Fruit fly (Drosophila melanogaster): ENCODE data around the gene Ets65A.

Gene Ets65A

dm6 chr3L:6154951-6155394 is 57.6 kb downstream of the Ets65A start:
- peak; percentile 67; the same call in 2 of the 3 replicates for TF ChIP-seq z (GFP tag; IDR thresholded peaks at IDR 0.05)
- peak; percentile 74 for TF ChIP-seq CG12769 (tag; optimal IDR thresholded peaks at IDR 0.05)
- TF ChIP-seq nau (GFP tag; optimal IDR thresholded peaks at IDR 0.05): no peak
- TF ChIP-seq CG10543 (GFP tag; optimal IDR thresholded peaks at IDR 0.05): peak; percentile 36
- no peak for TF ChIP-seq D (optimal IDR thresholded peaks at IDR 0.05)
- TF ChIP-seq D (GFP tag; optimal IDR thresholded peaks at IDR 0.05): no peak
- no peak for TF ChIP-seq Oaz (GFP tag; IDR thresholded peaks at IDR 0.05)
- TF ChIP-seq CG10209 (GFP tag; optimal IDR thresholded peaks at IDR 0.05): peak; percentile 48
- peak; percentile 37; the same call in 1 of the 2 replicates for TF ChIP-seq Drgx (GFP tag; IDR thresholded peaks at IDR 0.05)
- peak; percentile 98 for TF ChIP-seq chinmo (GFP tag; IDR thresholded peaks at IDR 0.05; ENCODE audit: partially characterized antibody)
- TF ChIP-seq Deaf1 (tag; optimal IDR thresholded peaks at IDR 0.05): peak; percentile 63
- peak; percentile 99 for TF ChIP-seq pros (GFP tag; optimal IDR thresholded peaks at IDR 0.05)
- TF ChIP-seq CG13894 (tag; optimal IDR thresholded peaks at IDR 0.05): peak; percentile 50
- TF ChIP-seq nom (GFP tag; optimal IDR thresholded peaks at IDR 0.05): peak; percentile 96
- TF ChIP-seq trem (tag; optimal IDR thresholded peaks at IDR 0.05): no peak
- TF ChIP-seq abd-A (tag; optimal IDR thresholded peaks at IDR 0.05): peak; percentile 71
- no peak for TF ChIP-seq lmd (GFP tag; IDR thresholded peaks at IDR 0.05)
- peak; percentile 33 for TF ChIP-seq sqz (GFP tag; optimal IDR thresholded peaks at IDR 0.05)
- peak; percentile 82 for TF ChIP-seq sd (tag; optimal IDR thresholded peaks at IDR 0.05)
- TF ChIP-seq Blimp-1 (GFP tag; optimal IDR thresholded peaks at IDR 0.05): peak; percentile 86
- no peak for TF ChIP-seq CG8478 (optimal IDR thresholded peaks at IDR 0.05)
- 0 out of 3 replicates have a peak, but pooled peaks have one; percentile 6 for TF ChIP-seq CG6791 (GFP tag; IDR thresholded peaks at IDR 0.05; ENCODE audit: partially characterized antibody)
- 0 out of 2 replicates have a peak, but pooled peaks have one; percentile 59 for TF ChIP-seq vvl (GFP tag; IDR thresholded peaks at IDR 0.05)
- peak; percentile 71 for TF ChIP-seq ftz-f1 (GFP tag; optimal IDR thresholded peaks at IDR 0.05)

DNA sequence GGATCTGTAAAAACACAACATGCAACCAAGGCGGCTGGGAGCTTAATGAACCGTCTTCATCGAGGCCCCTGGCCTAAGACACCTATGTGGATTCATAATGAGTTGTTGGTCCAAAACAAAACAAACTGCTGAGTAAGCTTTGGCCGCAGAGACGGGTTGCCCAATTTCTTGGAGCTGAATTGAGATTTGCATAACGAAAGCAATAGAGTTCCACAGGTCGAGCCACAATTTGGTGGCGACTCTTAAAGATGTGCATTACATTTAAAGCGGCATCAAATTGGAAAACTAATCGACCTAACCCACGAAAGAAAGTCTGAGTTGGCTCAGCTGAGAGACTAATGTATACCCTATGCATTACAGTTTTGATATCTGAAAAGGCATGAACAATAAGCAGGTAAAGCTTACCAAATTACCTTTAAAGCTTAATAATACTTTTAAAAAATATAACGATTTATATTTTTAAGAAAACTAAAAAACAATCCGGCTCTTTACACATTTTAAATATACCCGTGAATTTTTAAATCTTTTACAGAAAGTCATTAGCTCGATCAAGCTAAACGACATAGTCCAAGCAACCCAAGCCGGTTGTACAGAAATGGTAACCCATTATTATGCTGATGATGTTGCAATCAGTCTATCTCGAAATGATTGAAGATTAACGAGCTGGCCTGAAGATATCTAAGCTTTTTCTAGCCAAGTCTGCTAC is 60.1 kb downstream of the Ets65A start, which contains the start of gene CG13297:
Gene CG13297, minus strand, starts transcription at position 51 of the 706 bp plus-strand sequence.
- TF ChIP-seq dan (GFP tag; IDR thresholded peaks at IDR 0.05): no peak
- TF ChIP-seq Scr (GFP tag; IDR thresholded peaks at IDR 0.05; ENCODE audit: partially characterized antibody): no peak
- TF ChIP-seq sens (GFP tag): peak; percentile 76
- no peak for TF ChIP-seq HHEX (GFP tag; optimal IDR thresholded peaks at IDR 0.05)
- no peak for TF ChIP-seq sna (GFP tag; IDR thresholded peaks at IDR 0.05; ENCODE audit: partially characterized antibody)
- TF ChIP-seq CG13296 (GFP tag; optimal IDR thresholded peaks at IDR 0.05): peak; percentile 85
- no peak for TF ChIP-seq pfk (GFP tag; optimal IDR thresholded peaks at IDR 0.05)
- no peak for TF ChIP-seq ro (GFP tag; IDR thresholded peaks at IDR 0.05)
- no peak for TF ChIP-seq CG43689 (GFP tag; IDR thresholded peaks at IDR 0.05)
- no peak for TF ChIP-seq CG15073 (GFP tag; optimal IDR thresholded peaks at IDR 0.05)
- peak; percentile 6 for TF ChIP-seq Hmr (GFP tag; optimal IDR thresholded peaks at IDR 0.05)
- peak; percentile 78 for TF ChIP-seq CG2712 (tag; optimal IDR thresholded peaks at IDR 0.05)
- TF ChIP-seq BEAF-32 (GFP tag; optimal IDR thresholded peaks at IDR 0.05): no peak
- peak; percentile 36; the same call in 2 of the 3 replicates for TF ChIP-seq H15 (GFP tag; IDR thresholded peaks at IDR 0.05)
- TF ChIP-seq CG31365 (tag; optimal IDR thresholded peaks at IDR 0.05): no peak
- TF ChIP-seq CG12155 (GFP tag; optimal IDR thresholded peaks at IDR 0.05): peak; percentile 0
- no peak for TF ChIP-seq stwl (tag; optimal IDR thresholded peaks at IDR 0.05)
- TF ChIP-seq CG34224 (GFP tag; IDR thresholded peaks at IDR 0.05; ENCODE audit: partially characterized antibody): no peak
- TF ChIP-seq CG14667 (GFP tag; IDR thresholded peaks at IDR 0.05): no peak
- TF ChIP-seq sisA (GFP tag; IDR thresholded peaks at IDR 0.05): peak; percentile 55
- peak; percentile 37; the same call in 2 of the 3 replicates for TF ChIP-seq croc (GFP tag; conservative IDR thresholded peaks at IDR 0.05)
- peak; percentile 84 for TF ChIP-seq Sox100B (GFP tag; optimal IDR thresholded peaks at IDR 0.05)
- TF ChIP-seq CG10321 (GFP tag; IDR thresholded peaks at IDR 0.05): no peak
- peak; percentile 35 for TF ChIP-seq sqz (GFP tag; optimal IDR thresholded peaks at IDR 0.05)
- TF ChIP-seq stc (GFP tag; IDR thresholded peaks at IDR 0.05): peak; percentile 53; the same call in 1 of the 2 replicates
- TF ChIP-seq br (optimal IDR thresholded peaks at IDR 0.05): no peak
- TF ChIP-seq CG9727 (GFP tag; optimal IDR thresholded peaks at IDR 0.05): no peak
